Fruit fly (Drosophila melanogaster): ENCODE results near the gene GstT4.

Gene GstT4

dm6 chrX:13407673-13408072 is 3.1 kb downstream of the GstT4 start:
- no peak for TF ChIP-seq CG6854 (GFP tag; optimal IDR thresholded peaks at IDR 0.05)
- TF ChIP-seq CG4318 (GFP tag; optimal IDR thresholded peaks at IDR 0.05), result no peak
- TF ChIP-seq Eip78C (GFP tag), result no peak
- no peak for TF ChIP-seq Blimp-1 (GFP tag; optimal IDR thresholded peaks at IDR 0.05)
- TF ChIP-seq svp (GFP tag), result peak; percentile 57
- no peak for TF ChIP-seq CG6163 (GFP tag; IDR thresholded peaks at IDR 0.05)
- no peak for TF ChIP-seq ss (GFP tag; optimal IDR thresholded peaks at IDR 0.05)
- TF ChIP-seq Eip93F (GFP tag; optimal IDR thresholded peaks at IDR 0.05), result peak; percentile 38

- TF ChIP-seq CG6276 (GFP tag; optimal IDR thresholded peaks at IDR 0.05) (no peak), cyc (GFP tag; optimal IDR thresholded peaks at IDR 0.05) (no peak), fd85E (GFP tag; optimal IDR thresholded peaks at IDR 0.05) (no peak), CG32006 (GFP tag; optimal IDR thresholded peaks at IDR 0.05) (no peak), topi (GFP tag; optimal IDR thresholded peaks at IDR 0.05) (no peak), CG3919 (GFP tag; optimal IDR thresholded peaks at IDR 0.05) (no peak), Smox (GFP tag; optimal IDR thresholded peaks at IDR 0.05) (no peak), achi (GFP tag; optimal IDR thresholded peaks at IDR 0.05) (no peak), net (GFP tag; optimal IDR thresholded peaks at IDR 0.05) (peak; percentile 23), CG1621 (tag; optimal IDR thresholded peaks at IDR 0.05) (no peak), Blimp-1 (GFP tag; optimal IDR thresholded peaks at IDR 0.05) (no peak), dac (GFP tag; optimal IDR thresholded peaks at IDR 0.05) (no peak), Eip78C (GFP tag) (peak; percentile 63), esn (GFP tag; optimal IDR thresholded peaks at IDR 0.05) (peak; percentile 3), fd59A (GFP tag; optimal IDR thresholded peaks at IDR 0.05) (no peak), CG6163 (GFP tag; IDR thresholded peaks at IDR 0.05) (0 out of 3 replicates have a peak, but pooled peaks have one; percentile 7), acj6 (GFP tag; optimal IDR thresholded peaks at IDR 0.05) (no peak), CG6808 (GFP tag; optimal IDR thresholded peaks at IDR 0.05) (peak; percentile 97), Lpt (GFP tag; optimal IDR thresholded peaks at IDR 0.05) (no peak), CG3032 (tag; optimal IDR thresholded peaks at IDR 0.05) (no peak), vri (GFP tag; optimal IDR thresholded peaks at IDR 0.05) (no peak), ss (GFP tag; optimal IDR thresholded peaks at IDR 0.05) (peak in 1 of 2 experiments; percentile 47), Sox15 (GFP tag; optimal IDR thresholded peaks at IDR 0.05) (no peak), fkh (GFP tag; optimal IDR thresholded peaks at IDR 0.05) (peak; percentile 53)
Measured at dm6 chrX:13410887-13411286, 6.3 kb downstream of the GstT4 start.

- TF ChIP-seq spab (GFP tag; optimal IDR thresholded peaks at IDR 0.05), result no peak
- no peak for TF ChIP-seq Sox15 (GFP tag; optimal IDR thresholded peaks at IDR 0.05)
- no peak for TF ChIP-seq CG3919 (GFP tag; optimal IDR thresholded peaks at IDR 0.05)
- TF ChIP-seq Hr39 (GFP tag; optimal IDR thresholded peaks at IDR 0.05), result no peak
- no peak for TF ChIP-seq CG8319 (GFP tag; optimal IDR thresholded peaks at IDR 0.05)
- no peak for TF ChIP-seq net (GFP tag; optimal IDR thresholded peaks at IDR 0.05)
- no peak for TF ChIP-seq Hr4 (GFP tag; optimal IDR thresholded peaks at IDR 0.05)
- no peak for TF ChIP-seq CG34406 (GFP tag; optimal IDR thresholded peaks at IDR 0.05)
- TF ChIP-seq esn (GFP tag; optimal IDR thresholded peaks at IDR 0.05), result peak; percentile 10
- no peak for TF ChIP-seq lz (GFP tag; optimal IDR thresholded peaks at IDR 0.05)
- no peak for TF ChIP-seq CG4318 (GFP tag; optimal IDR thresholded peaks at IDR 0.05)
- TF ChIP-seq fkh (GFP tag; optimal IDR thresholded peaks at IDR 0.05), result no peak
- no peak for TF ChIP-seq CG6276 (GFP tag; optimal IDR thresholded peaks at IDR 0.05)
- TF ChIP-seq Ets96B (tag; optimal IDR thresholded peaks at IDR 0.05), result no peak
- TF ChIP-seq achi (GFP tag; optimal IDR thresholded peaks at IDR 0.05), result no peak
- TF ChIP-seq Met (GFP tag; optimal IDR thresholded peaks at IDR 0.05), result no peak
- no peak for TF ChIP-seq Ets21C (GFP tag; optimal IDR thresholded peaks at IDR 0.05)
- TF ChIP-seq fd85E (GFP tag; optimal IDR thresholded peaks at IDR 0.05), result no peak
- TF ChIP-seq Sox14 (GFP tag; optimal IDR thresholded peaks at IDR 0.05), result no peak
- TF ChIP-seq CG8632 (GFP tag; optimal IDR thresholded peaks at IDR 0.05), result no peak
- TF ChIP-seq Eip78C (GFP tag), result peak; percentile 61
- TF ChIP-seq CG15336 (GFP tag; IDR thresholded peaks at IDR 0.05), result peak; percentile 43; the same call in 1 of the 2 replicates
- no peak for TF ChIP-seq CG10669 (GFP tag; optimal IDR thresholded peaks at IDR 0.05)
- no peak for TF ChIP-seq CG6792 (GFP tag; optimal IDR thresholded peaks at IDR 0.05)
- no peak for TF ChIP-seq Smox (GFP tag; optimal IDR thresholded peaks at IDR 0.05)
- no peak for TF ChIP-seq cyc (GFP tag; optimal IDR thresholded peaks at IDR 0.05)
- no peak for TF ChIP-seq CG6808 (GFP tag; optimal IDR thresholded peaks at IDR 0.05)
- TF ChIP-seq CG8119 (GFP tag; IDR thresholded peaks at IDR 0.05), result no peak
- no peak for TF ChIP-seq Eip75B (GFP tag; optimal IDR thresholded peaks at IDR 0.05)
- TF ChIP-seq salr (GFP tag; optimal IDR thresholded peaks at IDR 0.05), result peak in 1 of 2 experiments; percentile 32
- peak; percentile 57; the same call in 2 of the 3 replicates for TF ChIP-seq CG6163 (GFP tag; IDR thresholded peaks at IDR 0.05)
- TF ChIP-seq CG10631 (GFP tag; optimal IDR thresholded peaks at IDR 0.05), result no peak
- peak; percentile 34 for TF ChIP-seq svp (GFP tag)
- no peak for TF ChIP-seq dac (GFP tag; optimal IDR thresholded peaks at IDR 0.05)
Measured at dm6 chrX:13411376-13411973, 6.9 kb downstream of the GstT4 start.
